Worm (Caenorhabditis elegans): ENCODE results near the gene F48A11.4.

Gene F48A11.4

DNA sequence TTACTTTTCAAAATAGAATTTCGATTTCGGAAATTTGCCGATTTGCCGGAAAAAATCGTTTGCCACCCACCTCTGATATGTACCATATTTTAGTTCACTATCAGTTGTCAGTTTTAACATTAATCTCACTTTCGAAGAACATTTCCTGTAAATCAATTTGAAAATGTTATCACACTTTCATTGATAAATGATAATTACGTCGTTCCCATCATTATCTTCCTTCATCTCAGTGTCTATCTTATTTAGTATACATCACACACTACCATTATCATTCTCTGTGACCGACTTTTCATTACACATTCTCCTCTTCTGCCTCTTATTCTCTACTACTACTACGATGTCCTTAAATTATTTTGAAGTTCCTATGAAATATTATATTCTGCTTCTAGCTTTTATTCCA is 29.9 kb downstream of the F48A11.4 start, which contains the start of gene T01D1.8:
Gene T01D1.8 (plus strand): TSS at position 236 of the 400 bp plus-strand sequence.
- peak; percentile 66 for TF ChIP-seq blmp-1 (tag; optimal IDR thresholded peaks at IDR 0.05)
- TF ChIP-seq sox-4 (tag; optimal IDR thresholded peaks at IDR 0.05) = no peak

DNA sequence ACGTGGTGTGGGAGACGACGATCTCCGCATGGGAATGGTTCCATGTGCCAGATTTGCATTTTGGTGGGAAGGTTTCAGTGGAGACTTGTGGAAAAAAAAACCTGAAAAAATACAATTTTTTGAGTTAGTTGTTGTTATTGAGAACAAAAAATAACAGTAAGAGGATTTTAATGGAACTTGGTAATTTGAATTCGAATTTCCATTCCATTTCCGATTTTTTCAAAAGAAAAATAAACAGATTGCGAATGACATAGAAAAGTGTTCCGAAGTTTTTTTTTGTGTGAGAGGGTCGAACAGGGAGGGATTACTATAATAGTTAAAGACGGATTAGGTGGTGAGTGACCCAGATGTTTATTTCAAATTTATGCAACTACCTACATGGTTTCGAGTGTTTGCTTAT is 37.4 kb downstream of the F48A11.4 start, which contains the start of gene T01D1.4:
Gene T01D1.4 (minus strand): TSS at position 101 of the 400 bp plus-strand sequence.
- TF ChIP-seq nhr-237 (tag; optimal IDR thresholded peaks at IDR 0.05) (no peak), unc-86 (tag; optimal IDR thresholded peaks at IDR 0.05) (no peak), nhr-77 (tag; optimal IDR thresholded peaks at IDR 0.05) (no peak), ceh-90 (tag; optimal IDR thresholded peaks at IDR 0.05) (no peak), dpl-1 (GFP tag; optimal IDR thresholded peaks at IDR 0.05) (no peak), zip-4 (GFP tag; optimal IDR thresholded peaks at IDR 0.05) (no peak), alr-1 (tag; optimal IDR thresholded peaks at IDR 0.05; ENCODE audit: borderline replicate concordance) (no peak), lin-35 (GFP tag; optimal IDR thresholded peaks at IDR 0.05) (no peak), C04F5.9 (tag; optimal IDR thresholded peaks at IDR 0.05) (no peak), hlh-17 (GFP tag; optimal IDR thresholded peaks at IDR 0.05; ENCODE audit: borderline replicate concordance) (no peak), aha-1 (tag; optimal IDR thresholded peaks at IDR 0.05) (no peak), nhr-19 (GFP tag; conservative IDR thresholded peaks at IDR 0.05) (no peak), blmp-1 (tag; optimal IDR thresholded peaks at IDR 0.05) (no peak), fkh-4 (tag; optimal IDR thresholded peaks at IDR 0.05; ENCODE audit: borderline replicate concordance) (no peak), pqm-1 (tag; optimal IDR thresholded peaks at IDR 0.05) (no peak), isw-1 (GFP tag; IDR thresholded peaks at IDR 0.05) (no peak), irx-1 (tag; optimal IDR thresholded peaks at IDR 0.05) (no peak)

DNA sequence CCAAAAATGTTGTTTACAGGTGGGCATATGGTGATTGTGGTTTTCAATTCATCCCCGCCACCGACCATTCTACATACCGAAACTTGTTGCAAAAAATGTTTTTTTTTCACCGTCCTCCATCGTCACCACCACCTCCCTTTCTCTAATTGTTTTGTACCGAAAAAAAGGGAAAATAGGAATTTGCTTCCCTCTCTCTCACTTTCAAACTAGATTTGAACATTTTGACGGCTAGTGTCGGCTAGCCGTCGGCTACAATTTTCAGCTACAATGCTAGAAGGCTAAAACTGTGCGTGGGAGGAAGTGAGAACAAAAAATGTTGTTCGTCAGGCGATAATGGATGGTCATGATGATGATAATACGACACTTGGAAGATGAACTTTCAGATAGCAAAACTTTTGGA is 38.3 kb downstream of the F48A11.4 start:
- TF ChIP-seq dsc-1 (tag; optimal IDR thresholded peaks at IDR 0.05) (no peak), Y116A8C.19 (tag; optimal IDR thresholded peaks at IDR 0.05; ENCODE audit: borderline replicate concordance) (no peak), ztf-4 (tag; optimal IDR thresholded peaks at IDR 0.05) (no peak), vab-15 (tag; optimal IDR thresholded peaks at IDR 0.05) (no peak), hlh-17 (GFP tag; optimal IDR thresholded peaks at IDR 0.05; ENCODE audit: borderline replicate concordance) (no peak), fos-1 (tag; optimal IDR thresholded peaks at IDR 0.05) (no peak), ceh-82 (tag; optimal IDR thresholded peaks at IDR 0.05) (no peak), sox-4 (tag; optimal IDR thresholded peaks at IDR 0.05) (no peak), unc-86 (tag; optimal IDR thresholded peaks at IDR 0.05) (no peak), blmp-1 (tag; optimal IDR thresholded peaks at IDR 0.05) (peak; percentile 80), fkh-10 (GFP tag; optimal IDR thresholded peaks at IDR 0.05) (no peak), ceh-88 (GFP tag; IDR thresholded peaks at IDR 0.05) (no peak), F16B12.6 (tag; optimal IDR thresholded peaks at IDR 0.05) (no peak), hpl-2 (GFP tag; optimal IDR thresholded peaks at IDR 0.05) (no peak), ceh-63 (GFP tag; optimal IDR thresholded peaks at IDR 0.05) (no peak), nhr-76 (tag; optimal IDR thresholded peaks at IDR 0.05) (no peak), efl-1 (optimal IDR thresholded peaks at IDR 0.05) (no peak), efl-1 (GFP tag; optimal IDR thresholded peaks at IDR 0.05 in 1 of 2) (peak in 1 of 2 experiments; percentile 54)

DNA sequence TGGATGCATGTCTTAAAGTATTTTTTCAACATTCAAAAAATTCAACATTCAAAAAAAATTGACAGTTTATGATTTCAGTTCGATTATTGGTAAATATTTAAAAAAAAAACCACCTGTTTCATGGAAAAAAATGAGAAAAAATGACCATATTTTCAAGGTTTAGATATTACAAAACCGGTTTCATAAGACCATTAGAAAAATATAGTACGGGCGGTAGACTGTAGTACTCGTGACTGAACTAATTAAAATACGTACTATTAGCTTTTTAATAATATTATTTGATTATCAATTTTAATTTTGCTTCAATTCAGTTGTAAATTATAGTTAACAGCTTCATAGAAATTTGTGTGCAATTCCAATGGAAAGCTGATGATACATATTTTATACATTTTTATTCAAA is 39.8 kb downstream of the F48A11.4 start:
- TF ChIP-seq hlh-17 (GFP tag; optimal IDR thresholded peaks at IDR 0.05; ENCODE audit: borderline replicate concordance) (no peak), jun-1 (tag; optimal IDR thresholded peaks at IDR 0.05) (no peak), elt-3 (tag; optimal IDR thresholded peaks at IDR 0.05) (peak in 1 of 6 experiments; percentile 8), nhr-237 (tag; optimal IDR thresholded peaks at IDR 0.05) (no peak), sptf-1 (tag; optimal IDR thresholded peaks at IDR 0.05) (no peak), ceh-8 (GFP tag; optimal IDR thresholded peaks at IDR 0.05) (no peak), ets-5 (GFP tag; IDR thresholded peaks at IDR 0.05) (no peak), nhr-85 (tag) (peak; percentile 69), fkh-10 (GFP tag; optimal IDR thresholded peaks at IDR 0.05) (no peak), nhr-71 (tag; optimal IDR thresholded peaks at IDR 0.05) (peak; percentile 11), lin-15B (tag; optimal IDR thresholded peaks at IDR 0.05) (no peak), nhr-20 (tag; optimal IDR thresholded peaks at IDR 0.05) (peak; percentile 31), unc-98 (GFP tag; IDR thresholded peaks at IDR 0.05) (no peak), unc-30 (tag; optimal IDR thresholded peaks at IDR 0.05) (no peak), hlh-4 (tag; optimal IDR thresholded peaks at IDR 0.05) (no peak), nhr-28 (tag; optimal IDR thresholded peaks at IDR 0.05) (no peak), pag-3 (tag; optimal IDR thresholded peaks at IDR 0.05; ENCODE audit: borderline replicate concordance, insufficient read depth) (no peak), tbx-2 (tag; optimal IDR thresholded peaks at IDR 0.05) (no peak), sup-37 (GFP tag; optimal IDR thresholded peaks at IDR 0.05) (no peak), lin-14 (GFP tag; optimal IDR thresholded peaks at IDR 0.05) (peak; percentile 41)
